Worm (Caenorhabditis elegans) whole organism, L4 larva: ENCODE data around the gene lbp-4.

Source experiments
- ZK337.2 ChIP-seq: fragments of 200-800 bp; sonication (Bioruptor generic); IDR thresholded peaks from 2 replicates; pipeline ENCODE4 v1.3.6; 2022; ENCODE audit warnings: missing genetic modification reagents, missing genetic modification characterization, missing compliant biosample characterization
- ama-1 ChIP-seq: fragments of 150-350 bp; optimal IDR thresholded peaks from 2 replicates; lab custom pipeline; 2014; ENCODE audit warnings: inconsistent platforms, mixed read lengths
- daf-12 ChIP-seq: fragments of 150-350 bp; optimal IDR thresholded peaks from 2 replicates; lab custom pipeline; 2014; ENCODE audit warnings: missing biosample characterization, missing genetic modification reagents, missing genetic modification characterization
- dpl-1 ChIP-seq: fragments of 150-350 bp; optimal IDR thresholded peaks from 2 replicates; lab custom pipeline; 2014; ENCODE audit warnings: missing biosample characterization, missing genetic modification reagents, missing genetic modification characterization
- jun-1 ChIP-seq: fragments of 150-350 bp; optimal IDR thresholded peaks from 2 replicates; lab custom pipeline; 2014; ENCODE audit warnings: missing biosample characterization, missing genetic modification reagents, missing genetic modification characterization
- lim-7 ChIP-seq: fragments of 200-800 bp; sonication (Bioruptor generic); IDR thresholded peaks from 2 replicates; pipeline ENCODE4 v1.3.6; 2022; ENCODE audit warnings: missing genetic modification characterization, missing compliant biosample characterization
- nhr-6 ChIP-seq: fragments of 150-350 bp; optimal IDR thresholded peaks from 2 replicates; lab custom pipeline; 2014; ENCODE audit warnings: missing biosample characterization, missing genetic modification characterization
- snpc-4 ChIP-seq: fragments of 150-350 bp; optimal IDR thresholded peaks from 2 replicates; lab custom pipeline; 2014; ENCODE audit warnings: missing biosample characterization, missing genetic modification characterization
- unc-39 ChIP-seq: sonication (generic microtip); optimal IDR thresholded peaks from 2 replicates; lab custom pipeline; 2017; ENCODE audit warnings: missing biosample characterization, missing genetic modification characterization
- zfp-3 ChIP-seq: fragments of 200-800 bp; sonication (Bioruptor generic); conservative IDR thresholded peaks from 2 replicates; pipeline ENCODE4 v1.3.6; 2022; ENCODE audit warnings: missing genetic modification reagents, missing genetic modification characterization, missing compliant biosample characterization
- ztf-7 ChIP-seq: fragments of 150-350 bp; optimal IDR thresholded peaks from 2 replicates; lab custom pipeline; 2014; ENCODE audit warnings: missing biosample characterization, missing genetic modification characterization

DNA sequence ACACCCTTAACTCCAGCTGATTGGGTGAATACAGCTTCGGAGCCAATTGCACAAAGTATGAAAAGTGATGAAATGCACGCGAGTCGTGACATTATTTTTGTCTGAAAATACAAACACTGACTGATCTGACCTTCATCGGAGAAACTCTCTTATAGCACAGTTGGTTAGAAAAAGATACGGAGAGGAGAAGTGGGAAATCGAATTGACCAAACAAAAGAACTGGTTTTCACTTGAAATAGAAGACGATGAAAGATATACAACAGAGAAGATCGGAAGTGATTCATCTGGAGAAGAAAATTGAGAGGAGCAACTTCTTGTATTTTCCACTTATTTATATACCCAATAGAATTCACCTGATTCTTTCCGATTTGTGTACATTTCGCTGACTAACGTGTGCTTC lies 17.4 kb downstream of the lbp-4 start, which contains the start of gene ttr-33:
- TF ChIP-seq snpc-4 (tag; lab: Kevin White, UChicago) (no peak), ZK337.2 (GFP tag; lab: Robert Waterston, UW) (no peak), zfp-3 (GFP tag; lab: Robert Waterston, UW) (no peak), ztf-7 (no peak), ama-1 (lab: Kevin White, UChicago) (peak; percentile 5), nhr-6 (no peak), jun-1 (tag; lab: Kevin White, UChicago) (no peak), unc-39 (tag; lab: Kevin White, UChicago) (no peak), daf-12 (tag; lab: Kevin White, UChicago) (no peak), dpl-1 (GFP tag; lab: Kevin White, UChicago) (no peak), lim-7 (GFP tag; lab: Robert Waterston, UW) (no peak)
